Worm (Caenorhabditis elegans): ENCODE data around the gene F57F4.2.
A peak's percentile ranks its signal among the peaks of the same experiment; 100 is the strongest.

Gene F57F4.2

ce11 chrV:6411161-6411560 lies 21.6 kb upstream of the F57F4.2 start:
- TF ChIP-seq elt-2 (tag; optimal IDR thresholded peaks at IDR 0.05) (peak; percentile 95), ceh-82 (tag; optimal IDR thresholded peaks at IDR 0.05) (no peak), jun-1 (tag; optimal IDR thresholded peaks at IDR 0.05) (peak; percentile 7), nhr-11 (tag; optimal IDR thresholded peaks at IDR 0.05) (no peak), pqm-1 (tag; optimal IDR thresholded peaks at IDR 0.05) (peak; percentile 93), ZK546.5 (tag; optimal IDR thresholded peaks at IDR 0.05) (no peak)

ce11 chrV:6408733-6409227 lies 19.2 kb upstream of the F57F4.2 start, which contains the start of gene bcf-1:
TSS of gene bcf-1 (minus strand) at chrV:6408783.
- no peak for TF ChIP-seq egl-27 (tag; optimal IDR thresholded peaks at IDR 0.05)
- TF ChIP-seq sea-2 (GFP tag; optimal IDR thresholded peaks at IDR 0.05), result no peak
- TF ChIP-seq nfya-1 (tag; optimal IDR thresholded peaks at IDR 0.05; ENCODE audit: insufficient read depth), result peak; percentile 21
- no peak for TF ChIP-seq ztf-4 (tag; optimal IDR thresholded peaks at IDR 0.05)
- TF ChIP-seq pqm-1 (tag; optimal IDR thresholded peaks at IDR 0.05), result peak; percentile 3
- TF ChIP-seq nhr-12 (tag; optimal IDR thresholded peaks at IDR 0.05), result no peak
- TF ChIP-seq nhr-25 (tag; optimal IDR thresholded peaks at IDR 0.05), result no peak
- TF ChIP-seq unc-62 (GFP tag; optimal IDR thresholded peaks at IDR 0.05), result no peak
- TF ChIP-seq elt-2 (tag; optimal IDR thresholded peaks at IDR 0.05), result peak; percentile 63
- TF ChIP-seq snpc-4 (tag; optimal IDR thresholded peaks at IDR 0.05), result no peak

ce11 chrV:6407587-6407986 lies 18.1 kb upstream of the F57F4.2 start:
- TF ChIP-seq elt-2 (tag; optimal IDR thresholded peaks at IDR 0.05), result peak; percentile 92
- no peak for TF ChIP-seq lin-15B (tag; optimal IDR thresholded peaks at IDR 0.05)
- TF ChIP-seq jun-1 (tag; optimal IDR thresholded peaks at IDR 0.05), result peak; percentile 42
- peak; percentile 34 for TF ChIP-seq pha-4 (tag; optimal IDR thresholded peaks at IDR 0.05)
- peak; percentile 93 for TF ChIP-seq pqm-1 (tag; optimal IDR thresholded peaks at IDR 0.05)

DNA sequence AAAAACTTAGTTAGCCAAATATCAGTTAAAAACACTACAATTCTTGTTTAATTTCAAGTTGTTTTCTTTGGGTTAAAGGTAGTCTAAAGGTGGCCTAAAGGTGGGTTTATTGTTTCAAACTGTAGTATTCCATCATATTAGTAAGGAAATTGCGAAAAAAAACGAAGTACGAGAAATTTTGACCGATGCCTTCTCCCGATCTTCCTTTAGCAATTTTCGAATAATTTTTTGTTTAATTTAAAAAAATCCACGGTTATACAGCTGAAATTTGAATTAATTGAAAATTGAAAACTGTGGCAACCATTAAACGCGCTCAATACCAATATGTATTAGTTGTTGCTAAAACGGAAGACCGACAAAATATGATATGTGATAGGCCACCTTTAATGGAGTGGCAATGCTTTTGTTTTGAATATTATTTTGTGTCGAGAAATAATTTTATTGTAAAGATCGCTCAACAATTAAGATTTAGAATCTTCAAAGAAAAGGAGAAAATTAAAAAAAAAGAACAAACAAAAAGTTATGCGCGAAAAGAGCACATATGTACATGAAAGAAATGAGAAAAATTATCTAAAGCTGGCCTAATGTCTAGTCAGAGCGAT lies 11.5 kb upstream of the F57F4.2 start:
- TF ChIP-seq pqm-1 (tag; optimal IDR thresholded peaks at IDR 0.05) (peak; percentile 7), lin-39 (tag; optimal IDR thresholded peaks at IDR 0.05) (no peak), aly-2 (tag; optimal IDR thresholded peaks at IDR 0.05) (peak; percentile 74)

DNA sequence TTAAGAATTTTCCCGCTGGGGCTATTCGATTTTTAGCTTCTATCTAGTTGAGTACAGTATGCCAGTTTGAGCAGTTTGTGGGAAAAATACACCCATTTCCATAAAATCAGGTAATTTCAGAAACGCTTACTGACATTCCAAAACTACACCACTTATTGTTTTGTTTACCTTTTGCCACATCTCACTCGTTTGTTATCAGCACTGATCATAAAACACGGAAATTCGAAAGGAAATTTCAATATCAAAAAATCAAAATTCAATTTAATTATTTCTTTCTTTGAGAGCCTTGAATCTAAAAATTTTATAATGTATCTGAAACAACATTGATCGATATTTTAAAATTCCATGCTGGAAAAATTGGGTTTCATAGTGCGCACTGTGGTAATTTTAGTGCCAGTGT lies 11.0 kb upstream of the F57F4.2 start:
- no peak for TF ChIP-seq daf-12 (tag; optimal IDR thresholded peaks at IDR 0.05)
- TF ChIP-seq elt-2 (tag; optimal IDR thresholded peaks at IDR 0.05), result peak; percentile 69
- peak; percentile 15 for TF ChIP-seq pha-4 (tag; optimal IDR thresholded peaks at IDR 0.05)

DNA sequence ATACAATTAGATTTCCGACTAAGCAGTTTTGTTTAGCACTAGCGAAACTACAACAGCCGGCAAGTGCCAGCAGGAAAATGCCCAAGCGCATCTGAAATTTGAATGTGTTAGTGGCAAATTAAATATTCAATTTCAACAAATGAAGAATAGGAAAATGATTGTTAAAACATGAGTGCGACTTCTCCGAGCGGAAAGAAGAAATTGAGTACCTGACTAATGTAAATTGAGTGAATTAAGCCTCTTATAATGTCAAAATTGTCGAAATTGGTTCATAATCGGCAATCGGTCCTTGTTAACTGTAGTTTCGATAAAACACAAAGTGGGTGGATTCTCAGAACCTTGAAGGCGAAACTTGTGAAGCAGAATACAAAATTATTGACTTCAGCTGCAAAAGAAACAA lies 10.3 kb upstream of the F57F4.2 start, which contains the start of gene gfi-1:
Gene gfi-1 (minus strand): TSS at position 101 of the 400 bp plus-strand sequence.
- TF ChIP-seq fkh-10 (GFP tag; optimal IDR thresholded peaks at IDR 0.05) (no peak), nhr-28 (tag; optimal IDR thresholded peaks at IDR 0.05) (no peak), fos-1 (tag; optimal IDR thresholded peaks at IDR 0.05) (no peak)

- TF ChIP-seq mml-1 (tag; optimal IDR thresholded peaks at IDR 0.05) (no peak), unc-62 (GFP tag; optimal IDR thresholded peaks at IDR 0.05) (no peak), nhr-23 (tag; optimal IDR thresholded peaks at IDR 0.05) (no peak), nhr-76 (tag; optimal IDR thresholded peaks at IDR 0.05) (no peak), nhr-28 (tag; optimal IDR thresholded peaks at IDR 0.05) (no peak), fos-1 (tag; optimal IDR thresholded peaks at IDR 0.05) (no peak), egl-27 (tag; optimal IDR thresholded peaks at IDR 0.05) (no peak), pqm-1 (tag; optimal IDR thresholded peaks at IDR 0.05) (peak; percentile 82), sea-2 (GFP tag; optimal IDR thresholded peaks at IDR 0.05) (no peak), fkh-2 (tag; optimal IDR thresholded peaks at IDR 0.05) (no peak), lsy-12 (tag; optimal IDR thresholded peaks at IDR 0.05) (no peak), jun-1 (tag; optimal IDR thresholded peaks at IDR 0.05) (peak; percentile 39), elt-2 (tag; optimal IDR thresholded peaks at IDR 0.05) (peak; percentile 94), ceh-9 (tag; optimal IDR thresholded peaks at IDR 0.05) (no peak)
These were observed 9.4 kb upstream of the F57F4.2 start for ce11 chrV:6398922-6399321.

All from whole organism, L3 larva.